Worm (Caenorhabditis elegans) whole organism, L3 larva: ENCODE results near the gene Y38A10A.11.
"Not testable (repeated sequence)": the region's sequence is repeated elsewhere in the genome, so short reads cannot be mapped to it uniquely, and the experiment has no call there.

Experiments used
- R02D3.7 ChIP-seq: fragments of 150-350 bp; optimal IDR thresholded peaks from 2 replicates; lab custom pipeline; 2014; ENCODE audit warnings: missing biosample characterization, missing genetic modification characterization
- aly-2 ChIP-seq: fragments of 150-350 bp; optimal IDR thresholded peaks from 2 replicates; lab custom pipeline; 2014; ENCODE audit warnings: missing biosample characterization, missing genetic modification characterization
- ama-1 ChIP-seq: fragments of 150-350 bp; optimal IDR thresholded peaks from 2 replicates; lab custom pipeline; 2018
- ceh-16 ChIP-seq: sonication (generic microtip); optimal IDR thresholded peaks from 2 replicates; lab custom pipeline; 2017; ENCODE audit warnings: missing biosample characterization, missing genetic modification characterization
- ceh-28 ChIP-seq: fragments of 150-350 bp; optimal IDR thresholded peaks from 2 replicates; lab custom pipeline; 2014; ENCODE audit warnings: missing biosample characterization, missing genetic modification reagents, missing genetic modification characterization
- ceh-82 ChIP-seq: fragments of 150-350 bp; optimal IDR thresholded peaks from 2 replicates; lab custom pipeline; 2014; ENCODE audit warnings: missing biosample characterization, missing genetic modification characterization
- ceh-9 ChIP-seq: sonication (generic microtip); optimal IDR thresholded peaks from 2 replicates; lab custom pipeline; 2018; ENCODE audit warnings: missing biosample characterization, missing genetic modification characterization
- daf-12 ChIP-seq: fragments of 150-350 bp; optimal IDR thresholded peaks from 2 replicates; lab custom pipeline; 2014; ENCODE audit warnings: missing biosample characterization, missing genetic modification reagents, missing genetic modification characterization
- egl-27 ChIP-seq: sonication (generic microtip); optimal IDR thresholded peaks from 4 replicates; lab custom pipeline; 2017; ENCODE audit warnings: missing biosample characterization, missing genetic modification reagents, missing genetic modification characterization
- egl-5 ChIP-seq: fragments of 150-350 bp; optimal IDR thresholded peaks from 2 replicates; lab custom pipeline; 2017; ENCODE audit warnings: missing biosample characterization, missing genetic modification reagents, missing genetic modification characterization, inconsistent platforms
- elt-1 ChIP-seq: fragments of 150-350 bp; optimal IDR thresholded peaks from 2 replicates; lab custom pipeline; 2014; ENCODE audit warnings: missing biosample characterization, missing genetic modification characterization
- elt-3 ChIP-seq, 3 experiments: fragments of 150-350 bp in 1 of 3; sonication (generic microtip) in 2 of 3; optimal IDR thresholded peaks; 2 replicates in 2 of 3; 4 replicates in 1 of 3; lab custom pipeline; 2014 to 2017; ENCODE audit warnings: missing biosample characterization in 3 of 3, missing genetic modification characterization in 3 of 3
- eor-1 ChIP-seq, 2 experiments: fragments of 150-350 bp; optimal IDR thresholded peaks; 2 replicates each; lab custom pipeline; 2014 to 2018; ENCODE audit warnings: missing biosample characterization in 2 of 2, missing genetic modification characterization in 2 of 2
- fkh-10 ChIP-seq: sonication (generic microtip); optimal IDR thresholded peaks from 2 replicates; lab custom pipeline; 2017; ENCODE audit warnings: missing biosample characterization, missing genetic modification reagents, missing genetic modification characterization
- fkh-2 ChIP-seq: fragments of 150-350 bp; optimal IDR thresholded peaks from 2 replicates; lab custom pipeline; 2014; ENCODE audit warnings: missing biosample characterization, missing genetic modification reagents, missing genetic modification characterization
- fos-1 ChIP-seq: fragments of 150-350 bp; optimal IDR thresholded peaks from 2 replicates; lab custom pipeline; 2014; ENCODE audit warnings: missing biosample characterization, missing genetic modification characterization
- hmg-11 ChIP-seq: sonication (generic microtip); optimal IDR thresholded peaks from 2 replicates; lab custom pipeline; 2016; ENCODE audit warnings: missing genetic modification characterization, missing compliant biosample characterization
- jun-1 ChIP-seq: fragments of 150-350 bp; optimal IDR thresholded peaks from 2 replicates; lab custom pipeline; 2014; ENCODE audit warnings: missing biosample characterization, missing genetic modification reagents, missing genetic modification characterization
- lin-15B ChIP-seq: fragments of 150-350 bp; optimal IDR thresholded peaks from 2 replicates; lab custom pipeline; 2014; ENCODE audit warnings: missing biosample characterization, missing genetic modification characterization
- lin-39 ChIP-seq: fragments of 150-350 bp; optimal IDR thresholded peaks from 2 replicates; lab custom pipeline; 2018; ENCODE audit warnings: missing biosample characterization, missing genetic modification reagents, missing genetic modification characterization
- lsy-12 ChIP-seq: sonication (generic microtip); optimal IDR thresholded peaks from 2 replicates; lab custom pipeline; 2016; ENCODE audit warnings: mild to moderate bottlenecking, missing genetic modification characterization, missing compliant biosample characterization
- mdl-1 ChIP-seq: fragments of 150-350 bp; optimal IDR thresholded peaks from 2 replicates; lab custom pipeline; 2014; ENCODE audit warnings: missing biosample characterization, missing genetic modification characterization
- mml-1 ChIP-seq: fragments of 150-350 bp; sonication (generic microtip); optimal IDR thresholded peaks from 3 replicates; lab custom pipeline; 2014; ENCODE audit warnings: missing biosample characterization, missing genetic modification characterization
- nfya-1 ChIP-seq: sonication (generic microtip); optimal IDR thresholded peaks from 2 replicates; lab custom pipeline; 2017; ENCODE audit warnings: missing genetic modification characterization, mild to moderate bottlenecking, missing compliant biosample characterization, antibody characterized with exemption, moderate library complexity; ENCODE audit not compliant: insufficient read depth
- nhr-11 ChIP-seq: fragments of 150-350 bp; optimal IDR thresholded peaks from 2 replicates; lab custom pipeline; 2014; ENCODE audit warnings: missing biosample characterization, missing genetic modification characterization
- nhr-12 ChIP-seq: fragments of 150-350 bp; optimal IDR thresholded peaks from 2 replicates; lab custom pipeline; 2014; ENCODE audit warnings: missing biosample characterization, missing genetic modification characterization
- nhr-23 ChIP-seq: fragments of 150-350 bp; optimal IDR thresholded peaks from 2 replicates; lab custom pipeline; 2014; ENCODE audit warnings: missing biosample characterization, missing genetic modification reagents, missing genetic modification characterization
- nhr-237 ChIP-seq: fragments of 150-350 bp; optimal IDR thresholded peaks from 2 replicates; lab custom pipeline; 2014; ENCODE audit warnings: missing biosample characterization, missing genetic modification characterization
- nhr-25 ChIP-seq: sonication (generic microtip); optimal IDR thresholded peaks from 2 replicates; lab custom pipeline; 2017; ENCODE audit warnings: missing biosample characterization, missing genetic modification characterization
- nhr-43 ChIP-seq: sonication (generic microtip); optimal IDR thresholded peaks from 2 replicates; lab custom pipeline; 2016; ENCODE audit warnings: mild to moderate bottlenecking, missing genetic modification characterization, missing compliant biosample characterization; ENCODE audit not compliant: poor library complexity, severe bottlenecking
- nhr-67 ChIP-seq: fragments of 150-350 bp; optimal IDR thresholded peaks from 2 replicates; lab custom pipeline; 2014; ENCODE audit warnings: missing biosample characterization, missing genetic modification characterization
- nhr-77 ChIP-seq: fragments of 150-350 bp; optimal IDR thresholded peaks from 2 replicates; lab custom pipeline; 2014; ENCODE audit warnings: missing biosample characterization, missing genetic modification characterization
- pha-4 ChIP-seq: fragments of 150-350 bp; optimal IDR thresholded peaks from 2 replicates; lab custom pipeline; 2014; ENCODE audit warnings: missing biosample characterization, missing genetic modification reagents, missing genetic modification characterization
- pqm-1 ChIP-seq: fragments of 150-350 bp; optimal IDR thresholded peaks from 2 replicates; lab custom pipeline; 2017; ENCODE audit warnings: missing biosample characterization, missing genetic modification characterization, inconsistent platforms
- sea-2 ChIP-seq: fragments of 150-350 bp; sonication (generic microtip); optimal IDR thresholded peaks from 4 replicates; lab custom pipeline; 2014; ENCODE audit warnings: missing biosample characterization, missing genetic modification reagents, missing genetic modification characterization
- skn-1 ChIP-seq: fragments of 150-350 bp; optimal IDR thresholded peaks from 2 replicates; lab custom pipeline; 2014; ENCODE audit warnings: missing biosample characterization, missing genetic modification characterization
- snpc-4 ChIP-seq: fragments of 150-350 bp; optimal IDR thresholded peaks from 2 replicates; lab custom pipeline; 2014; ENCODE audit warnings: missing biosample characterization, missing genetic modification characterization
- tbx-2 ChIP-seq: sonication (generic microtip); optimal IDR thresholded peaks from 2 replicates; lab custom pipeline; 2016; ENCODE audit warnings: mild to moderate bottlenecking, missing genetic modification characterization, missing compliant biosample characterization
- unc-39 ChIP-seq: sonication (generic microtip); optimal IDR thresholded peaks from 4 replicates; lab custom pipeline; 2017; ENCODE audit warnings: missing biosample characterization, missing genetic modification characterization
- unc-62 ChIP-seq: fragments of 150-350 bp; sonication (generic microtip); optimal IDR thresholded peaks from 4 replicates; lab custom pipeline; 2014; ENCODE audit warnings: missing biosample characterization, missing genetic modification reagents, missing genetic modification characterization
- zag-1 ChIP-seq: fragments of 150-350 bp; optimal IDR thresholded peaks from 2 replicates; lab custom pipeline; 2014; ENCODE audit warnings: missing biosample characterization, missing genetic modification characterization
- ztf-11 ChIP-seq: fragments of 150-350 bp; optimal IDR thresholded peaks from 2 replicates; lab custom pipeline; 2014; ENCODE audit warnings: missing biosample characterization, missing genetic modification characterization
- ztf-4 ChIP-seq: fragments of 150-350 bp; optimal IDR thresholded peaks from 2 replicates; lab custom pipeline; 2014; ENCODE audit warnings: missing biosample characterization, missing genetic modification characterization

Y38A10A.11 gene

ce11 chrV:6069968-6070367, 33.4 kb downstream of the Y38A10A.11 start, which contains the start of gene fbxa-214:
TSS of gene fbxa-214 (minus strand) at chrV:6070068.
- not testable (repeated sequence) for TF ChIP-seq jun-1; ztf-4 (tag; lab: Kevin White, UChicago); zag-1

ce11 chrV:6067112-6067511, 36.2 kb downstream of the Y38A10A.11 start, which contains the start of gene srh-10:
TSS of gene srh-10 (minus strand) at chrV:6067140.
- no peak for TF ChIP-seq snpc-4 (tag; lab: Kevin White, UChicago)
- TF ChIP-seq elt-1 (tag; lab: Kevin White, UChicago), result no peak
- no peak for TF ChIP-seq nhr-43 (tag; lab: Kevin White, UChicago)
- TF ChIP-seq pha-4 (tag; lab: Kevin White, UChicago), result no peak
- TF ChIP-seq lsy-12 (tag; lab: Kevin White, UChicago), result no peak
- no peak for TF ChIP-seq nhr-237 (tag; lab: Kevin White, UChicago)
- TF ChIP-seq R02D3.7, result no peak
- TF ChIP-seq mdl-1 (tag; lab: Kevin White, UChicago), result no peak
- no peak for TF ChIP-seq daf-12
- TF ChIP-seq mml-1, result no peak
- no peak for TF ChIP-seq aly-2
- no peak for TF ChIP-seq hmg-11 (tag; lab: Kevin White, UChicago)
- TF ChIP-seq ztf-4 (tag; lab: Kevin White, UChicago), result no peak
- TF ChIP-seq ceh-16 (tag; lab: Kevin White, UChicago), result no peak
- no peak for TF ChIP-seq ceh-9
- TF ChIP-seq fos-1 (tag; lab: Kevin White, UChicago), result no peak
- no peak for TF ChIP-seq nfya-1
- no peak for TF ChIP-seq jun-1
- TF ChIP-seq, all 47 proteins: peak for 0

ce11 chrV:6063330-6063729, 40.0 kb downstream of the Y38A10A.11 start, which contains the start of gene Y38A10A.2:
TSS of gene Y38A10A.2 (minus strand) at chrV:6063430.
- TF ChIP-seq hmg-11 (tag; lab: Kevin White, UChicago), result no peak
- no peak for TF ChIP-seq eor-1 (tag; optimal IDR thresholded peaks at IDR 0.05; lab: Kevin White, UChicago)

- no peak for TF ChIP-seq lin-15B (tag; lab: Kevin White, UChicago)
- TF ChIP-seq egl-27, result no peak
- no peak for TF ChIP-seq nhr-237 (tag; lab: Kevin White, UChicago)
- no peak for TF ChIP-seq nhr-77
- TF ChIP-seq fkh-10, result no peak
- no peak for TF ChIP-seq ceh-28 (tag; lab: Kevin White, UChicago)
- no peak for TF ChIP-seq egl-5
- no peak for TF ChIP-seq nhr-25 (tag; lab: Kevin White, UChicago)
- TF ChIP-seq nhr-43 (tag; lab: Kevin White, UChicago), result no peak
- no peak for TF ChIP-seq R02D3.7
- no peak for TF ChIP-seq sea-2 (GFP tag; lab: Kevin White, UChicago)
- TF ChIP-seq ama-1, result no peak
- no peak for TF ChIP-seq unc-39 (tag; lab: Kevin White, UChicago)
- TF ChIP-seq nhr-67 (tag; lab: Kevin White, UChicago), result no peak
- no peak for TF ChIP-seq lin-39 (tag; lab: Kevin White, UChicago)
- no peak for TF ChIP-seq mml-1
- TF ChIP-seq fkh-2 (tag; lab: Kevin White, UChicago), result no peak
- TF ChIP-seq hmg-11 (tag; lab: Kevin White, UChicago), result no peak
- no peak for TF ChIP-seq zag-1
- no peak for TF ChIP-seq ceh-82
Observed at ce11 chrV:6055289-6055688, 48.0 kb downstream of the Y38A10A.11 start, which contains the start of gene srd-20. TSS of gene srd-20 (plus strand) at chrV:6055589.

- TF ChIP-seq ceh-28 (tag; lab: Kevin White, UChicago), result peak; percentile 23
- peak; percentile 82 for TF ChIP-seq snpc-4 (tag; lab: Kevin White, UChicago)
- peak; percentile 39 for TF ChIP-seq nhr-11 (tag; lab: Kevin White, UChicago)
- peak; percentile 32 for TF ChIP-seq egl-27
- TF ChIP-seq nhr-25 (tag; lab: Kevin White, UChicago), result peak; percentile 55
- no peak for TF ChIP-seq nhr-67 (tag; lab: Kevin White, UChicago)
- TF ChIP-seq elt-1 (tag; lab: Kevin White, UChicago), result no peak
- peak; percentile 87 for TF ChIP-seq nfya-1
- peak; percentile 90 for TF ChIP-seq pha-4 (tag; lab: Kevin White, UChicago)
- TF ChIP-seq hmg-11 (tag; lab: Kevin White, UChicago), result peak; percentile 79
- TF ChIP-seq jun-1, result peak; percentile 79
- peak; percentile 83 for TF ChIP-seq nhr-23 (tag; lab: Kevin White, UChicago)
- TF ChIP-seq R02D3.7, result peak; percentile 44
- peak; percentile 93 for TF ChIP-seq lin-15B (tag; lab: Kevin White, UChicago)
- no peak for TF ChIP-seq ztf-11 (tag; lab: Kevin White, UChicago)
- TF ChIP-seq nhr-12 (tag; lab: Kevin White, UChicago), result no peak
- peak; percentile 33 for TF ChIP-seq fkh-10
- TF ChIP-seq skn-1 (tag; lab: Kevin White, UChicago), result peak; percentile 89
- peak; percentile 89 for TF ChIP-seq lin-39 (tag; lab: Kevin White, UChicago)
- TF ChIP-seq egl-5, result peak; percentile 41
- TF ChIP-seq lsy-12 (tag; lab: Kevin White, UChicago), result peak; percentile 25
- TF ChIP-seq nhr-237 (tag; lab: Kevin White, UChicago), result no peak
- TF ChIP-seq elt-3 (tag; optimal IDR thresholded peaks at IDR 0.05; lab: Kevin White, UChicago), result no peak
- TF ChIP-seq tbx-2, result peak; percentile 27
- peak; percentile 30 for TF ChIP-seq unc-62
- peak; percentile 78 for TF ChIP-seq pqm-1 (tag; lab: Kevin White, UChicago)
- no peak for TF ChIP-seq mml-1
- peak; percentile 10 for TF ChIP-seq ama-1
Observed at ce11 chrV:6053188-6053687, 50.1 kb downstream of the Y38A10A.11 start, which contains the start of gene seip-1. TSS of gene seip-1 (minus strand) at chrV:6053238.
